Worm (Caenorhabditis elegans): ENCODE data around the gene C18A11.1.

The C18A11.1 gene

ce11 chrX:8059999-8060398 lies 9.1 kb upstream of the C18A11.1 start:
- TF ChIP-seq unc-62 (GFP tag; optimal IDR thresholded peaks at IDR 0.05) = no peak

- no peak for TF ChIP-seq unc-62 (GFP tag; optimal IDR thresholded peaks at IDR 0.05)
These were observed 8.3 kb upstream of the C18A11.1 start, which contains the start of gene C18A11.3 for ce11 chrX:8060823-8061222. Gene C18A11.3, plus strand, starts transcription at chrX:8061123.

ce11 chrX:8067268-8067667 lies 1.9 kb upstream of the C18A11.1 start, which contains the start of gene C18A11.2:
Gene C18A11.2, plus strand, starts transcription at chrX:8067568.
- no peak for TF ChIP-seq unc-62 (GFP tag; optimal IDR thresholded peaks at IDR 0.05)

DNA sequence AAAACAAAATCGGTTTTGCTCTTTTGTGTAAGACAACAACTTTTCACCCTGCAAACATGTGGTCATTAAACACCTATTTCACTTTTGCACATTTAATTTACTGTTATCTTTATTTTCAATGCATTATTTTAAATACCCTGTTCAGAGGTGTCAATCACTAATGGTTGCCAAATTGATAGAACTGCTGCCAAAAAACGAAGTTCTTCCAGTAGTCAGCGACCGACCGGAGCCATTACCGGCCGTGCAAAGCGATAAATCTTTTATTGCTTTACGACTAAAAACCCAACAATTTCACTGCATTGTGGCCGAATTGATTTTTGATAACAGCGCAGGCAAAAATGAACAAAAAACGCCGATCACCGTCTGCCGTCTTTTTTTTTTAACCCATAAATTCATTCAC lies 5.4 kb downstream of the C18A11.1 start:
- no peak for TF ChIP-seq unc-62 (GFP tag; optimal IDR thresholded peaks at IDR 0.05)

DNA sequence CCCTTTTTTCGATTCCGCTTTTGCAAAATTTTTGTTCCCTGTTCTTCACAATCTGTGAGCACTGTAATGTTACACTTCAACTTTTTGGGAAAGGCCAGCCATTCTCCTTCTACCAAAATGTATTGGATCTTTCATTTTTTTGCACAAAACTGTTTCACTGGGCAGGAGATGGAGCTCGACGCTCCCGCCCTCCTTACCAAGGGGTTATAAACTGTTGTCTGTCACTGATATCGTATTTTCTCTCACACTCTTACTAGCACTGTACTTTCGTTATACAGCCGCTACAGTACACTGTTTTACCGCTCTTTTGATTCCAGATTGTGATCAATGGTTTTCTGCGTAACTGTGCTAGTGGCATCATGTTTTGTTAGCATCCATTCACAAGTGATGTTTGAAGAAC lies 8.6 kb downstream of the C18A11.1 start, which contains the start of gene C46F2.1:
Gene C46F2.1, plus strand, starts transcription at position 301 of the 400 bp plus-strand sequence.
- TF ChIP-seq unc-62 (GFP tag; optimal IDR thresholded peaks at IDR 0.05) = no peak

- no peak for TF ChIP-seq unc-62 (GFP tag; optimal IDR thresholded peaks at IDR 0.05)
These were observed 9.2 kb downstream of the C18A11.1 start for ce11 chrX:8078374-8078773.

DNA sequence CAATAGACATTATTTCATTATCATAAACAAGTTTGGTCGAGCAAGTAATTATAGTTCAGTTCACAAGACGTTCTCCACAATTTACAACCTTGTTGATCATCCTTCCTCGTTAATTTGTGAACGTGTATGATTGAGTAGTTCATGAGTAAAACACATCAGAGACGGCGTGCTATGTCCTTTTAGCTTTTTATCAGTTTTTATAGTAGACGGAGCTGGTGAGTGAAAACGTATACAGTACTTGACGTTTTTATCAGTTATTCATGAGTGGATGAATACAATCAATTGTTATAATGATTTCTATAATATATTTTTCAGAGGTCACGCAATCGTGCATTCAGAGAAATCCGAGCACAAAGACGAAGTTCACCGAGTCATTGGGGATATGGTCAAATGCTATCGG lies 9.8 kb downstream of the C18A11.1 start:
- no peak for TF ChIP-seq unc-62 (GFP tag; optimal IDR thresholded peaks at IDR 0.05)

- no peak for TF ChIP-seq unc-62 (GFP tag; optimal IDR thresholded peaks at IDR 0.05)
These were observed 13.6 kb downstream of the C18A11.1 start for ce11 chrX:8082703-8083102.

- TF ChIP-seq unc-62 (GFP tag; optimal IDR thresholded peaks at IDR 0.05) = no peak
These were observed 14.2 kb downstream of the C18A11.1 start for ce11 chrX:8083330-8083729.

DNA sequence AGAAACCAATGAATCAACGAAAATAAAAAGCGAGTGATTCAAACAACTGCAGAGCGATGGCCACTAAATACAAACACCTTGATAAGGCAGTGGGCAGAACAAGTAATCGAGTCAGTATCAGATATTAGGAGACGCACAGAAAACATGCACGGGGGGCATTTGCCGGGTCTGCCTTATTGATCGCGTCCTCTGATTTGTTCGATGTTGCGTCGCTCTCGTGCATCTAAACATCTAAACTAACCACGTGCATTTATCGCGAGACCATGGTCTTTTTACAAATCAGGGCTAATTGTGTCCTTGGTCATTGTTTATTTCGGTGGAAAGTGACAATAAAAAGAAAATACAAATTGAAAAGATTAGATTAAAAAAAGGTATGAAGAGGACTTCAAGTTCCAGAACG lies 14.8 kb downstream of the C18A11.1 start, which contains the start of gene K07E3.4:
Gene K07E3.4, minus strand, starts transcription at position 100 of the 400 bp plus-strand sequence.
- TF ChIP-seq unc-62 (GFP tag; optimal IDR thresholded peaks at IDR 0.05) = no peak

DNA sequence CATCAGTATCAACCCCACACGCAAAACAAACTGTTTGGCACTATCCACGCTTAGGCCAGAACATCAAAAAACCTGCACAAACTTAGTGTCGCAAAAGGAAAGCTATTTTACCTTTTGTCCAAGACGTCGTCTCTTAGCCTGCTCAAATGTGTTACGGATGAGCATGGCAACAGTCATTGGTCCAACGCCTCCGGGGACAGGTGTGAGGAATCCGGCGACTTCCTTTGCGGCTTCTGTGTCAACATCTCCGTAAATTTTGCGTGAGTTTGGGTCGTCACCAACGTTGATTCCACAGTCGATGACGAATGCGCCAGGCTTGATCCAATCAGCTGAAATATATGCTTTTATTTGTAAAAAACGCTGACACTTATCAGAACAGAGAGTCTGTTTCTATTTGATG lies 15.5 kb downstream of the C18A11.1 start:
- no peak for TF ChIP-seq unc-62 (GFP tag; optimal IDR thresholded peaks at IDR 0.05)

- TF ChIP-seq unc-62 (GFP tag; optimal IDR thresholded peaks at IDR 0.05) = no peak
These were observed 17.3 kb downstream of the C18A11.1 start, which contains the start of gene dao-3 for ce11 chrX:8086450-8086724. Gene dao-3, minus strand, starts transcription at chrX:8086550.

DNA sequence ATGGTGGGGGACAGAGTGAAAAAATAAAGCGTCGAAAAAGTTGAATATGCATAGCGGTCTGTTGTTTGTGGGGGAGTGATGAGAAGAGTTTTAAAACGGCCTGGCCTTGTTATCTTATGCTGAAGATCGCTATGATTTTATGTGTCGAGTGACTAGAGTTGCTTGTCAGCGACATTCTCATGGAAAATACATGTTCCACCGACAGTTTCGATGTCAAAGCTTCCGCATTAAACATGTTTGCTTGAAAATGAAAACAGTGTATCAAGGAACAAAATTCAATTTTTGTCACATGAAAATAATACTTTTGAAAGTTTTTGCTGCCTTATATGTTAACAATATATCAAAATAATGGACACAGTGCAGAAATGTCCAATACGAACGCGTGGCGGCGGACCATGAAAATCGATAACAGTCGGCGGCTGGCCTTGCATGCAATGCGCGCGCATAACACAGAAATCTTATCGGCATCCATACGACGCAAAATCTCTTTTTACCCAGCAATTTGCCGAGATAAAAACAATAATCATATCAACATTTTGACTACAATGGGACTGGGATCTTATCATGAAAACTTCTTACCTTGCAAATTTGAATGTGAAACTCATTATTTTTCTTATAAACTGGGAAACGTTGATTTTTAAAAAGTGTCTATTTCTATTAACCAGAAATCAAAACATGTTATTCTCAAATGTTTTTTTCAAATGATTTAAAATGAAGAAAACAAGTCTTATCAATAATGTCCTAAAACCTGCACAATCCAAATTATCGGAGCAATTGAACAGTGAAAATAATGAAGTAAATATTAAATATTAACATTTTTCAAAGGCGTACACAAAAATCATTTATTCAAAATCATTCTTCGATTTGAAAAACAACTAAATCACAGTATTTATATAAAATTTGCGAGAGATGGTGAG lies 17.9 kb downstream of the C18A11.1 start:
- no peak for TF ChIP-seq unc-62 (GFP tag; optimal IDR thresholded peaks at IDR 0.05)

DNA sequence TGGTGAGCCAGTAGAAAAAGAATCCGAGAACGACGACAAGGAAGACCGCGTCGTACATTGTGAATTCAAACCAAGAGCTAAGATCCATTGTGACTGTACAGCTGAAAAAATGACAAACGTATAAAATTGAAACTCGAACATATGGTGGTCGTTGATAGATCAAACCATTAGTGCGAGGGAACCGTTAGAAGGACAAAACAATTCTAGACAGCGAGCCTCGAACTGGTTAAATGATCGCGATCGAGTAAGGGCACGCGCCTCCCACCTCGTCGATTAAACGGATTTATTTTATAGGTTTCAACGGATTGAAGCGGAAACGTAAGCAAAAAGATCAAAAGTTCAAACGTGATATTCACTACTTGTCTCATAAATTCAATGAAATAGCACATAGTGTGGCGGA lies 19.3 kb downstream of the C18A11.1 start, which contains the start of gene vem-1:
Gene vem-1, minus strand, starts transcription at position 101 of the 400 bp plus-strand sequence.
- TF ChIP-seq unc-62 (GFP tag; optimal IDR thresholded peaks at IDR 0.05) = no peak

DNA sequence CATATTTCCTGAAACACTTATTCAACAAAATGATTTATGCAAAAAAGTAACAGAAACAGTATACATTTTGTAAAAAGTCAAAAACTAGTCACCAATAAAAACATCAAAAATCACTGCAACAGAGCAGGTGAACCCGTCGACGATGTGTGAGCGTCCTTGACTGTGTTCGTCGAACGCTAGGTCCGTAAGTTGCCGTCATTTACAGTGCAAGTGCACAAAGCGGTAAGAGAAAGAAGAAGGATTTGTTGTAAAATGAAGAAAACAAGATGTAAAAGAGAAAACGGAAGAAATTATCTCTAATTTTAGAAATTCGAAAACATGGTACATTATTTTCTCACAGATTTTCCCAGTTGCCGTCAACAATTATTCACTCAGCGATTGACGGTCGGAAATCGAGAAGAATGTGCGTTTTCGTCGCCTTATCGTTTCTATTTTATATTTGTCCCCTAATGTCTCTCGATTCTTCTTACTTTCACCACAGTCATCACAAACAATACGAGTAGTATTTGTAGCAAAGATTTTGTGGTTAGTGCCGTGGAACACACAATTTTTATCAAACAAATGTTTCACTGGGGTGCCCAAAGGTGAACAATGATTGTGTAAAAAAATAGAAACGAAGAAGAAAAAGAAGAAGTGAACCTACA lies 20.3 kb downstream of the C18A11.1 start:
- TF ChIP-seq unc-62 (GFP tag; optimal IDR thresholded peaks at IDR 0.05) = no peak

DNA sequence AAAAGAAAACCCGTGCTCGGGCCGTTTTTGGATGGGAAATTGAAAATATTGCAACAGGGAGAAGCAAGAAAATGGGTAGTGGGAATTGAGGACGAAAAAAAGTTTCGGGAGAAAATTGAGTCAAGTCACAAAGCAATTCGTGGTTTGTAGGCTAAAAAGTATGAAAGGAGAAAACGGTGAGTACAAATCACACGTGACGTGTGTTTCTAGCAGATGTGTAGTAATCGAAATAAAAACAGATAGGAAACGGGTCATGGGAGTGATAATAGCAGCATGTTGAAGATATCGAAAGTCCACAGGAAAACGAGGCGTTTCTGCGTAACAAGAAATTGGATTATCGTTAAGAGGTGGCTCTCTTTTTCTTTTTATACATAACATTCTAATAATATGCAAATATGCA lies 20.8 kb downstream of the C18A11.1 start:
- no peak for TF ChIP-seq unc-62 (GFP tag; optimal IDR thresholded peaks at IDR 0.05)

All from whole organism, dauer.